Fruit fly (Drosophila melanogaster) Kc167 (cell line): ENCODE measurements around the gene CG11771.

ENCODE experiments used
- h ChIP-seq: fragments of >200 bp; optimal IDR thresholded peaks from 3 replicates; lab custom pipeline; 2018; ENCODE audit warnings: missing external identifiers
- psq ChIP-seq: fragments of >200 bp; optimal IDR thresholded peaks from 2 replicates; lab custom pipeline; 2017; ENCODE audit warnings: missing external identifiers

- TF ChIP-seq psq (lab: Kevin White, UChicago): no peak
- no peak for TF ChIP-seq h (lab: Kevin White, UChicago)
Observed at dm6 chr3R:24966578-24966977, 34.8 kb downstream of the CG11771 start.
